Fruit fly (Drosophila melanogaster): ENCODE results near the gene Pgant4.

Gene Pgant4

dm6 chr2L:3478034-3478880 is 5.9 kb downstream of the Pgant4 start, which contains the start of gene Thor (continued):
- TF ChIP-seq CkIIα-i1 (GFP tag; IDR thresholded peaks at IDR 0.05) (peak; percentile 2; the same call in 1 of the 2 replicates), HHEX (GFP tag; optimal IDR thresholded peaks at IDR 0.05) (peak; percentile 78), NC2α (GFP tag; optimal IDR thresholded peaks at IDR 0.05) (peak; percentile 91), E2f2 (GFP tag; IDR thresholded peaks at IDR 0.05) (no peak), Sry-β (GFP tag; optimal IDR thresholded peaks at IDR 0.05) (no peak), CG7271 (tag; optimal IDR thresholded peaks at IDR 0.05) (no peak), HLH3B (GFP tag; IDR thresholded peaks at IDR 0.05) (peak; percentile 66; the same call in 1 of the 2 replicates), CG16863 (GFP tag; optimal IDR thresholded peaks at IDR 0.05) (peak; percentile 62), Awh (GFP tag; IDR thresholded peaks at IDR 0.05) (peak; percentile 87), gfzf (GFP tag; optimal IDR thresholded peaks at IDR 0.05) (no peak), nmo (GFP tag; optimal IDR thresholded peaks at IDR 0.05) (peak; percentile 31), corto (GFP tag; optimal IDR thresholded peaks at IDR 0.05) (no peak), CG7928 (GFP tag; optimal IDR thresholded peaks at IDR 0.05) (no peak), CTCF (GFP tag; optimal IDR thresholded peaks at IDR 0.05) (peak; percentile 29), Adf1 (GFP tag; IDR thresholded peaks at IDR 0.05) (peak; percentile 55; the same call in 1 of the 2 replicates), Hr78 (GFP tag; optimal IDR thresholded peaks at IDR 0.05) (peak in 1 of 2 experiments; percentile 6), cato (GFP tag; optimal IDR thresholded peaks at IDR 0.05; ENCODE audit: borderline replicate concordance) (no peak), Dfd (GFP tag; optimal IDR thresholded peaks at IDR 0.05) (no peak), Fer1 (GFP tag; optimal IDR thresholded peaks at IDR 0.05) (peak; percentile 79), Ravus (GFP tag; IDR thresholded peaks at IDR 0.05) (no peak), sd (tag; optimal IDR thresholded peaks at IDR 0.05) (peak; percentile 72), Hey (tag; optimal IDR thresholded peaks at IDR 0.05) (peak; percentile 75), phol (tag; optimal IDR thresholded peaks at IDR 0.05) (no peak), Meics (GFP tag; optimal IDR thresholded peaks at IDR 0.05) (peak; percentile 70), CG4404 (GFP tag; IDR thresholded peaks at IDR 0.05) (no peak), Blimp-1 (GFP tag; optimal IDR thresholded peaks at IDR 0.05) (peak; percentile 58), hbn (GFP tag; IDR thresholded peaks at IDR 0.05; ENCODE audit: partially characterized antibody) (peak; percentile 47; the same call in 1 of the 2 replicates), cwo (GFP tag; optimal IDR thresholded peaks at IDR 0.05) (peak; percentile 85), psq (GFP tag; optimal IDR thresholded peaks at IDR 0.05) (peak; percentile 41), ac (GFP tag; optimal IDR thresholded peaks at IDR 0.05) (peak; percentile 56), ken (GFP tag; IDR thresholded peaks at IDR 0.05) (peak; percentile 75; the same call in 2 of the 3 replicates), HLH54F (GFP tag; optimal IDR thresholded peaks at IDR 0.05) (peak; percentile 54), CG8924 (tag; optimal IDR thresholded peaks at IDR 0.05) (peak; percentile 74), CG11695 (GFP tag; IDR thresholded peaks at IDR 0.05) (peak; percentile 57; the same call in 1 of the 3 replicates), ewg (GFP tag; optimal IDR thresholded peaks at IDR 0.05) (peak; percentile 42), jigr1 (GFP tag; IDR thresholded peaks at IDR 0.05) (no peak)

DNA sequence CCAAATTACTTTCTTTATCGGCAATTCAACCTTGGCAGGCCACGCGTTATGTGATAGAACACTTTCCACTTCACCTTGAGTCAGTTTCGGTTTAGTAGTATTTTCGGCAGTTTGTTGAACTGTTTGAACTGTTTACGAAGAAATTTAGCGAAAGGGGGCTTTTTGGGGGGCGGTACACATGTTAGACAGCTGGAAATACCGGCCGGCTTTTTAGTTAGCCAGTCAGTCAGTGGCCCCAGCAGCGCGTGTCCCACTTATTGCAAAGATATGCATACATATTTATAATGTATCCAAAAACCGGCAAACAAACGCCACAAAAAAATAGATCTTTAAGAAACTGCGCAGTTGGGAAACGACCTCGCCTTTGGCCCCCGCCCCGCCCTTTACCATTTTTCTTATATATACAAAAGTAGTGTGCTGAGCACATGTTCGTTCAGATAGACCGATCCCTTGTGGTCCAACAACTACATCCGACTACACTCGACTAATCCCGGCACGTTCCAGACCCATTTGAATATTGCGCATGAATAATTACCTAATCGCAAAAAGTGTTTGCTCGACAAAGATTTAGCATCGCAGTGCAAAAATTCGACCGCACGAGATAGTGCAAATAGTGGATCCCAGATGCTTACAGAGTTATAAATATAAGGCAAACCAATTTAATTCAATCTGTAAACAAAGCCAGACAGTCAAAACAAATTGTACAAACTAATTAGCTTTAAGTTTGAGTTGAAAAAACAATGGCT is 7.5 kb downstream of the Pgant4 start:
- TF ChIP-seq danr (GFP tag; IDR thresholded peaks at IDR 0.05), result no peak
- no peak for TF ChIP-seq slou (GFP tag; optimal IDR thresholded peaks at IDR 0.05)
- no peak for TF ChIP-seq NC2α (GFP tag; optimal IDR thresholded peaks at IDR 0.05)
- TF ChIP-seq crol (GFP tag; IDR thresholded peaks at IDR 0.05), result peak; percentile 66; the same call in 1 of the 2 replicates
- TF ChIP-seq tin (GFP tag; optimal IDR thresholded peaks at IDR 0.05), result no peak
- TF ChIP-seq CG2116 (GFP tag; optimal IDR thresholded peaks at IDR 0.05), result peak; percentile 4
- no peak for TF ChIP-seq PHDP (tag; optimal IDR thresholded peaks at IDR 0.05)
- peak; percentile 11 for TF ChIP-seq CG34376 (GFP tag; optimal IDR thresholded peaks at IDR 0.05)
- TF ChIP-seq Hmx (GFP tag; optimal IDR thresholded peaks at IDR 0.05), result no peak
- no peak for TF ChIP-seq Blimp-1 (GFP tag; optimal IDR thresholded peaks at IDR 0.05)
- no peak for TF ChIP-seq yki (optimal IDR thresholded peaks at IDR 0.05)
- TF ChIP-seq CG14050 (GFP tag; IDR thresholded peaks at IDR 0.05), result no peak
- TF ChIP-seq en (GFP tag; optimal IDR thresholded peaks at IDR 0.05), result no peak
- no peak for TF ChIP-seq lilli (GFP tag; optimal IDR thresholded peaks at IDR 0.05)
- TF ChIP-seq pros (GFP tag; optimal IDR thresholded peaks at IDR 0.05), result no peak
